Fruit fly (Drosophila melanogaster): ENCODE results near the gene Nhe1.
A peak's percentile ranks its signal among the peaks of the same experiment; 100 is the strongest.

Nhe1 gene

dm6 chr2L:131466-132270 lies 25.1 kb upstream of the Nhe1 start, which contains the start of gene Gs1 (continued):
- TF ChIP-seq CG33557 (GFP tag; optimal IDR thresholded peaks at IDR 0.05), result peak; percentile 25
- TF ChIP-seq HHEX (GFP tag; optimal IDR thresholded peaks at IDR 0.05), result peak; percentile 34
- no peak for TF ChIP-seq sc (optimal IDR thresholded peaks at IDR 0.05)
- no peak for TF ChIP-seq sc (GFP tag; optimal IDR thresholded peaks at IDR 0.05)
- TF ChIP-seq onecut (GFP tag; IDR thresholded peaks at IDR 0.05), result peak; percentile 23; the same call in 1 of the 2 replicates
- TF ChIP-seq CG17829 (tag; optimal IDR thresholded peaks at IDR 0.05), result peak; percentile 39
- peak; percentile 17 for TF ChIP-seq CG16863 (GFP tag; optimal IDR thresholded peaks at IDR 0.05)
- TF ChIP-seq CG5180 (GFP tag; optimal IDR thresholded peaks at IDR 0.05), result peak; percentile 10
- TF ChIP-seq caup (GFP tag; optimal IDR thresholded peaks at IDR 0.05; ENCODE audit: severe bottlenecking), result peak; percentile 60
- TF ChIP-seq abd-A (tag; optimal IDR thresholded peaks at IDR 0.05), result peak; percentile 79
- peak; percentile 64; the same call in 1 of the 2 replicates for TF ChIP-seq Atf6 (GFP tag; IDR thresholded peaks at IDR 0.05)
- TF ChIP-seq Nf-YB (GFP tag; optimal IDR thresholded peaks at IDR 0.05), result peak; percentile 65
- TF ChIP-seq sens (GFP tag), result peak; percentile 59
- TF ChIP-seq al (GFP tag; IDR thresholded peaks at IDR 0.05), result no peak
- no peak for TF ChIP-seq Oli (tag; optimal IDR thresholded peaks at IDR 0.05)
- TF ChIP-seq E2f2 (GFP tag; IDR thresholded peaks at IDR 0.05), result peak; percentile 34; the same call in 1 of the 2 replicates
- no peak for TF ChIP-seq CG4328 (GFP tag; optimal IDR thresholded peaks at IDR 0.05)
- TF ChIP-seq CG6654 (GFP tag; optimal IDR thresholded peaks at IDR 0.05), result no peak
- TF ChIP-seq CG7786 (GFP tag; optimal IDR thresholded peaks at IDR 0.05), result no peak
- TF ChIP-seq dpn (GFP tag; optimal IDR thresholded peaks at IDR 0.05), result peak; percentile 7 to 29
- TF ChIP-seq hb (GFP tag; IDR thresholded peaks at IDR 0.05; ENCODE audit: partially characterized antibody), result no peak
- no peak for TF ChIP-seq CG4820 (GFP tag; optimal IDR thresholded peaks at IDR 0.05)
- peak; percentile 61 for TF ChIP-seq cwo (GFP tag; optimal IDR thresholded peaks at IDR 0.05)
- TF ChIP-seq CG17385 (GFP tag; optimal IDR thresholded peaks at IDR 0.05), result peak; percentile 58
- peak; percentile 85 for TF ChIP-seq Nf-YC (tag; optimal IDR thresholded peaks at IDR 0.05)
- peak in 1 of 2 experiments; percentile 56 for TF ChIP-seq Pdp1 (GFP tag; optimal IDR thresholded peaks at IDR 0.05)
- TF ChIP-seq Dll (GFP tag; IDR thresholded peaks at IDR 0.05; ENCODE audit: partially characterized antibody), result peak; percentile 45; the same call in 1 of the 4 replicates
- TF ChIP-seq B-H2 (GFP tag; optimal IDR thresholded peaks at IDR 0.05), result peak; percentile 72
- no peak for TF ChIP-seq Ada2b (GFP tag; IDR thresholded peaks at IDR 0.05)
- TF ChIP-seq Dbx (GFP tag; IDR thresholded peaks at IDR 0.05), result peak; percentile 16; the same call in 1 of the 3 replicates
- peak; percentile 10; the same call in 1 of the 2 replicates for TF ChIP-seq amos (GFP tag; IDR thresholded peaks at IDR 0.05; ENCODE audit: partially characterized antibody)
- peak in 1 of 2 experiments; percentile 87 for TF ChIP-seq eve (GFP tag; optimal IDR thresholded peaks at IDR 0.05)
- peak; percentile 0 for TF ChIP-seq CG1603 (tag; optimal IDR thresholded peaks at IDR 0.05)
- TF ChIP-seq CG8281 (tag; optimal IDR thresholded peaks at IDR 0.05), result no peak
- no peak for TF ChIP-seq CG4707 (GFP tag; optimal IDR thresholded peaks at IDR 0.05)
- TF ChIP-seq CG9797 (GFP tag; optimal IDR thresholded peaks at IDR 0.05), result no peak
- peak; percentile 57 for TF ChIP-seq salm (tag; optimal IDR thresholded peaks at IDR 0.05)
- peak; percentile 13 for TF ChIP-seq CG10267 (tag; optimal IDR thresholded peaks at IDR 0.05)
- no peak for TF ChIP-seq CG10654 (GFP tag; optimal IDR thresholded peaks at IDR 0.05)
- TF ChIP-seq CG1233 (GFP tag; optimal IDR thresholded peaks at IDR 0.05), result peak; percentile 37
- TF ChIP-seq Rx (GFP tag; IDR thresholded peaks at IDR 0.05), result no peak
- TF ChIP-seq CG34376 (GFP tag; optimal IDR thresholded peaks at IDR 0.05), result peak; percentile 85
- peak; percentile 46 for TF ChIP-seq CG17568 (GFP tag; optimal IDR thresholded peaks at IDR 0.05)
- TF ChIP-seq dati (GFP tag; IDR thresholded peaks at IDR 0.05), result no peak
- peak; percentile 70 for TF ChIP-seq sob (GFP tag; IDR thresholded peaks at IDR 0.05)
- TF ChIP-seq CG6765 (GFP tag; optimal IDR thresholded peaks at IDR 0.05), result peak; percentile 35
- TF ChIP-seq lbe (GFP tag; optimal IDR thresholded peaks at IDR 0.05), result peak; percentile 0
- TF ChIP-seq CG5953 (GFP tag; IDR thresholded peaks at IDR 0.05), result no peak

Data from whole organism, embryonic.